Worm (Caenorhabditis elegans) whole organism, young adult: Measurements from ENCODE around the gene F30B5.11.

Experiments
- ama-1 ChIP-seq, 3 experiments: fragments of 150-350 bp in 1 of 3; sonication (generic microtip) in 2 of 3; optimal IDR thresholded peaks; 2 replicates each; lab custom pipeline; 2014 to 2018; ENCODE audit warnings: missing biosample characterization in 2 of 3, missing genetic modification characterization in 2 of 3, missing genetic modification reagents in 2 of 3
- let-526 ChIP-seq: fragments of 200-800 bp; sonication (Bioruptor generic); IDR thresholded peaks from 2 replicates; pipeline ENCODE4 v1.3.6; 2022; ENCODE audit warnings: missing genetic modification reagents, missing genetic modification characterization, missing compliant biosample characterization
- lin-35 ChIP-seq, 3 experiments: fragments of 150-350 bp in 2 of 3; sonication (generic microtip) in 1 of 3; optimal IDR thresholded peaks; 2 replicates each; lab custom pipeline; 2014 to 2018; ENCODE audit warnings: missing biosample characterization in 3 of 3, missing genetic modification characterization in 3 of 3, missing genetic modification reagents in 3 of 3
- mcd-1 ChIP-seq: fragments of 200-800 bp; sonication (Bioruptor generic); IDR thresholded peaks from 2 replicates; pipeline ENCODE4 v1.3.6; 2022; ENCODE audit warnings: missing genetic modification reagents, missing genetic modification characterization, missing compliant biosample characterization
- mxl-1 ChIP-seq: sonication (generic microtip); optimal IDR thresholded peaks from 2 replicates; lab custom pipeline; 2016; ENCODE audit warnings: missing genetic modification characterization, missing compliant biosample characterization
- nfya-1 ChIP-seq: sonication (generic microtip); optimal IDR thresholded peaks from 2 replicates; lab custom pipeline; 2017; ENCODE audit warnings: antibody characterized with exemption, missing compliant biosample characterization, missing genetic modification characterization, borderline replicate concordance; ENCODE audit not compliant: insufficient read depth
- sea-2 ChIP-seq: fragments of 200-800 bp; sonication (Bioruptor generic); IDR thresholded peaks from 2 replicates; pipeline ENCODE4 v1.3.6; 2022; ENCODE audit warnings: missing genetic modification characterization, missing compliant biosample characterization
- snpc-1.1 ChIP-seq: sonication (generic microtip); optimal IDR thresholded peaks from 2 replicates; lab custom pipeline; 2017; ENCODE audit warnings: missing genetic modification characterization, mild to moderate bottlenecking, missing compliant biosample characterization, antibody characterized with exemption, moderate library complexity, missing genotype, missing genetic modification reagents; ENCODE audit not compliant: insufficient read depth
- snpc-4 ChIP-seq, 5 experiments: fragments of 150-350 bp in 1 of 5; sonication (generic microtip) in 4 of 5; optimal IDR thresholded peaks; 2 replicates each; lab custom pipeline; 2014 to 2018; ENCODE audit warnings: missing genetic modification characterization in 5 of 5, missing biosample characterization in 3 of 5, antibody characterized with exemption in 2 of 5, mild to moderate bottlenecking in 2 of 5, missing compliant biosample characterization in 2 of 5, missing genotype in 2 of 5, moderate library complexity in 2 of 5, missing genetic modification reagents in 1 of 5
- tbp1 ChIP-seq: fragments of 200-800 bp; sonication (Bioruptor generic); optimal IDR thresholded peaks from 2 replicates; lab custom pipeline; 2018; ENCODE audit warnings: mild to moderate bottlenecking, missing genetic modification characterization, missing compliant biosample characterization

DNA sequence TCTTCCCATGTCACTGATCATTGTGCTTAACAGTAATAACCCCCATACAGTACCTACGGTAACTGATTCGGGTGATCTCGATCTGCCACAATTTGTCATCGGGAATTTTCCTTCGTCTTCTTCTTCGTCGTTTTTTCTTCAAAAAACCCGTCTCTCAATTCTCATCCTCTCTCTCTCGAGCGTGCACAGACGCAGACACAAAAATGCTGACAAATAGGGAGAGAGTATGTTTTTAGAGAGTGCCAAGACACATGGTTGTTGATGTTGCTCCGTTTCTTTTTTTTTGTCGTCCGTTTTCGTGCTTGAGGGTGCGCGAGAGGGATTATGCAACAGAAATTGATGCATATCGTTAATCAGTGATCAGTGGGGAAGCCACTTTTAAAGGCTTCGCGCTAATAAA lies 4.5 kb downstream of the F30B5.11 start:
- no peak for TF ChIP-seq snpc-4 (GFP tag; optimal IDR thresholded peaks at IDR 0.05; lab: Kevin White, UChicago)
- no peak for TF ChIP-seq snpc-4 (tag; optimal IDR thresholded peaks at IDR 0.05; lab: Kevin White, UChicago)
- TF ChIP-seq lin-35 (GFP tag; optimal IDR thresholded peaks at IDR 0.05; lab: Kevin White, UChicago) = no peak
- no peak for TF ChIP-seq mcd-1 (GFP tag; lab: Robert Waterston, UW)
- no peak for TF ChIP-seq nfya-1
- no peak for TF ChIP-seq ama-1 (optimal IDR thresholded peaks at IDR 0.05; lab: Kevin White, UChicago)
- TF ChIP-seq ama-1 (GFP tag; optimal IDR thresholded peaks at IDR 0.05; lab: Kevin White, UChicago) = no peak
- TF ChIP-seq let-526 (GFP tag; lab: Robert Waterston, UW) = no peak
- peak; percentile 5 for TF ChIP-seq tbp1 (GFP tag; lab: Kevin White, UChicago)
- no peak for TF ChIP-seq sea-2 (GFP tag; lab: Robert Waterston, UW)
- no peak for TF ChIP-seq snpc-1.1
- TF ChIP-seq mxl-1 (tag; lab: Kevin White, UChicago) = no peak
